Worm (Caenorhabditis elegans) whole organism, L1 larva: Measurements from ENCODE around the gene srbc-50.

Source experiments
- C04F5.9 ChIP-seq: sonication (generic microtip); optimal IDR thresholded peaks from 2 replicates; lab custom pipeline; 2016; ENCODE audit warnings: missing genetic modification characterization, missing compliant biosample characterization
- C34B4.2 ChIP-seq: sonication (generic microtip); optimal IDR thresholded peaks from 2 replicates; lab custom pipeline; 2017; ENCODE audit warnings: mild to moderate bottlenecking, missing genetic modification characterization, missing compliant biosample characterization
- aly-2 ChIP-seq: fragments of 150-350 bp; optimal IDR thresholded peaks from 2 replicates; lab custom pipeline; 2014; ENCODE audit warnings: missing biosample characterization, missing genetic modification characterization
- ceh-8 ChIP-seq: fragments of 200-800 bp; sonication (Bioruptor generic); optimal IDR thresholded peaks from 2 replicates; lab custom pipeline; 2018; ENCODE audit warnings: mild to moderate bottlenecking, missing genetic modification characterization, moderate library complexity, missing compliant biosample characterization
- ceh-82 ChIP-seq, 3 experiments: fragments of 150-350 bp in 1 of 3; sonication (generic microtip) in 2 of 3; optimal IDR thresholded peaks; 2 replicates each; lab custom pipeline; 2014 to 2017; ENCODE audit warnings: missing biosample characterization in 3 of 3, missing genetic modification characterization in 3 of 3
- ceh-90 ChIP-seq: sonication (generic microtip); optimal IDR thresholded peaks from 2 replicates; lab custom pipeline; 2016; ENCODE audit warnings: missing genetic modification characterization, missing compliant biosample characterization
- ces-1 ChIP-seq: fragments of 150-350 bp; optimal IDR thresholded peaks from 2 replicates; lab custom pipeline; 2014; ENCODE audit warnings: missing biosample characterization, missing genetic modification reagents, missing genetic modification characterization
- dpl-1 ChIP-seq, 3 experiments: fragments of 150-350 bp in 2 of 3; sonication (generic microtip) in 1 of 3; optimal IDR thresholded peaks; 2 replicates each; lab custom pipeline; 2014 to 2017; ENCODE audit warnings: missing biosample characterization in 3 of 3, missing genetic modification characterization in 3 of 3, missing genetic modification reagents in 3 of 3
- egl-27 ChIP-seq, 2 experiments: fragments of 150-350 bp in 1 of 2; sonication (generic microtip); optimal IDR thresholded peaks; 3 replicates each; lab custom pipeline; 2017 to 2018; ENCODE audit warnings: missing biosample characterization in 2 of 2, missing genetic modification characterization in 2 of 2, missing genetic modification reagents in 2 of 2
- fkh-10 ChIP-seq: sonication (generic microtip); optimal IDR thresholded peaks from 2 replicates; lab custom pipeline; 2017; ENCODE audit warnings: missing biosample characterization, missing genetic modification reagents, missing genetic modification characterization
- fkh-4 ChIP-seq: sonication (generic microtip); optimal IDR thresholded peaks from 2 replicates; lab custom pipeline; 2016; ENCODE audit warnings: missing compliant biosample characterization, missing genetic modification characterization, borderline replicate concordance
- fos-1 ChIP-seq: fragments of 150-350 bp; optimal IDR thresholded peaks from 2 replicates; lab custom pipeline; 2014; ENCODE audit warnings: missing biosample characterization, missing genetic modification characterization
- grh-1 ChIP-seq: fragments of 200-800 bp; sonication (Bioruptor generic); IDR thresholded peaks from 2 replicates; pipeline ENCODE4 v1.3.6; 2022; ENCODE audit warnings: missing genetic modification reagents, missing genetic modification characterization, missing compliant biosample characterization
- isw-1 ChIP-seq: fragments of 200-800 bp; sonication (Bioruptor generic); IDR thresholded peaks from 2 replicates; pipeline ENCODE4 v1.3.6; 2022; ENCODE audit warnings: missing genetic modification characterization, missing compliant biosample characterization
- jun-1 ChIP-seq: fragments of 150-350 bp; optimal IDR thresholded peaks from 2 replicates; lab custom pipeline; 2014; ENCODE audit warnings: missing biosample characterization, missing genetic modification reagents, missing genetic modification characterization
- lin-35 ChIP-seq, 2 experiments: fragments of 150-350 bp; optimal IDR thresholded peaks; 2 replicates each; lab custom pipeline; 2014; ENCODE audit warnings: missing biosample characterization in 2 of 2, missing genetic modification characterization in 2 of 2, missing genetic modification reagents in 2 of 2
- lir-3 ChIP-seq: sonication (generic microtip); optimal IDR thresholded peaks from 2 replicates; lab custom pipeline; 2016; ENCODE audit warnings: mild to moderate bottlenecking, missing genetic modification characterization, moderate library complexity, missing compliant biosample characterization; ENCODE audit not compliant: poor library complexity
- lsy-2 ChIP-seq, 2 experiments: fragments of 150-350 bp; optimal IDR thresholded peaks; 2 replicates each; lab custom pipeline; 2014; ENCODE audit warnings: missing biosample characterization in 2 of 2, missing genetic modification characterization in 2 of 2
- mef-2 ChIP-seq: fragments of 150-350 bp; optimal IDR thresholded peaks from 2 replicates; lab custom pipeline; 2014; ENCODE audit warnings: missing biosample characterization, missing genetic modification characterization
- mep-1 ChIP-seq: fragments of 150-350 bp; optimal IDR thresholded peaks from 2 replicates; lab custom pipeline; 2014; ENCODE audit warnings: missing biosample characterization, missing genetic modification characterization
- nhr-12 ChIP-seq: sonication (generic microtip); optimal IDR thresholded peaks from 2 replicates; lab custom pipeline; 2017; ENCODE audit warnings: missing biosample characterization, missing genetic modification characterization
- nhr-20 ChIP-seq: sonication (generic microtip); optimal IDR thresholded peaks from 2 replicates; lab custom pipeline; 2016; ENCODE audit warnings: mild to moderate bottlenecking, missing genetic modification characterization, missing compliant biosample characterization
- nhr-47 ChIP-seq: sonication (generic microtip); optimal IDR thresholded peaks from 2 replicates; lab custom pipeline; 2016; ENCODE audit warnings: mild to moderate bottlenecking, missing genetic modification characterization, moderate library complexity, missing compliant biosample characterization
- nhr-77 ChIP-seq: fragments of 150-350 bp; optimal IDR thresholded peaks from 2 replicates; lab custom pipeline; 2014; ENCODE audit warnings: missing biosample characterization, missing genetic modification characterization
- nhr-90 ChIP-seq: sonication (generic microtip); optimal IDR thresholded peaks from 2 replicates; lab custom pipeline; 2016; ENCODE audit warnings: mild to moderate bottlenecking, missing genetic modification characterization, missing compliant biosample characterization; ENCODE audit not compliant: poor library complexity
- pag-3 ChIP-seq: sonication (generic microtip); optimal IDR thresholded peaks from 2 replicates; lab custom pipeline; 2017; ENCODE audit warnings: missing genetic modification characterization, mild to moderate bottlenecking, missing compliant biosample characterization, antibody characterized with exemption, borderline replicate concordance; ENCODE audit not compliant: insufficient read depth
- pax-3 ChIP-seq: fragments of 200-800 bp; sonication (Bioruptor generic); optimal IDR thresholded peaks from 2 replicates; lab custom pipeline; 2018; ENCODE audit warnings: mild to moderate bottlenecking, missing genetic modification characterization, moderate library complexity, missing compliant biosample characterization
- rnt-1 ChIP-seq: sonication (generic microtip); optimal IDR thresholded peaks from 2 replicates; lab custom pipeline; 2016; ENCODE audit warnings: mild to moderate bottlenecking, missing genetic modification characterization, moderate library complexity, missing compliant biosample characterization
- skn-1 ChIP-seq: fragments of 150-350 bp; optimal IDR thresholded peaks from 2 replicates; lab custom pipeline; 2014; ENCODE audit warnings: missing biosample characterization, missing genetic modification characterization
- snpc-4 ChIP-seq: fragments of 150-350 bp; optimal IDR thresholded peaks from 2 replicates; lab custom pipeline; 2014; ENCODE audit warnings: missing biosample characterization, missing genetic modification characterization
- snu-23 ChIP-seq: sonication (generic microtip); optimal IDR thresholded peaks from 2 replicates; lab custom pipeline; 2016; ENCODE audit warnings: missing genetic modification characterization, missing compliant biosample characterization
- sox-4 ChIP-seq: sonication (generic microtip); optimal IDR thresholded peaks from 2 replicates; lab custom pipeline; 2016; ENCODE audit warnings: missing genetic modification characterization, missing compliant biosample characterization
- sptf-1 ChIP-seq: fragments of 150-350 bp; optimal IDR thresholded peaks from 2 replicates; lab custom pipeline; 2014; ENCODE audit warnings: missing biosample characterization, missing genetic modification characterization
- swsn-7 ChIP-seq: sonication (generic microtip); optimal IDR thresholded peaks from 2 replicates; lab custom pipeline; 2016; ENCODE audit warnings: missing genetic modification characterization, missing compliant biosample characterization
- unc-130 ChIP-seq: fragments of 150-350 bp; optimal IDR thresholded peaks from 2 replicates; lab custom pipeline; 2017; ENCODE audit warnings: missing biosample characterization, missing genetic modification characterization, inconsistent platforms
- unc-62 ChIP-seq: fragments of 150-350 bp; optimal IDR thresholded peaks from 2 replicates; lab custom pipeline; 2014; ENCODE audit warnings: missing biosample characterization, missing genetic modification reagents, missing genetic modification characterization
- xbp-1 ChIP-seq: sonication (generic microtip); optimal IDR thresholded peaks from 2 replicates; lab custom pipeline; 2016; ENCODE audit warnings: missing genetic modification characterization, missing compliant biosample characterization
- ztf-11 ChIP-seq, 2 experiments: sonication (generic microtip); optimal IDR thresholded peaks; 2 replicates each; lab custom pipeline; 2016 to 2017; ENCODE audit warnings: missing genetic modification characterization in 2 of 2, missing biosample characterization in 1 of 2, missing compliant biosample characterization in 1 of 2
- ztf-4 ChIP-seq: fragments of 150-350 bp; optimal IDR thresholded peaks from 2 replicates; lab custom pipeline; 2014; ENCODE audit warnings: missing biosample characterization, missing genetic modification characterization

srbc-50 gene

DNA sequence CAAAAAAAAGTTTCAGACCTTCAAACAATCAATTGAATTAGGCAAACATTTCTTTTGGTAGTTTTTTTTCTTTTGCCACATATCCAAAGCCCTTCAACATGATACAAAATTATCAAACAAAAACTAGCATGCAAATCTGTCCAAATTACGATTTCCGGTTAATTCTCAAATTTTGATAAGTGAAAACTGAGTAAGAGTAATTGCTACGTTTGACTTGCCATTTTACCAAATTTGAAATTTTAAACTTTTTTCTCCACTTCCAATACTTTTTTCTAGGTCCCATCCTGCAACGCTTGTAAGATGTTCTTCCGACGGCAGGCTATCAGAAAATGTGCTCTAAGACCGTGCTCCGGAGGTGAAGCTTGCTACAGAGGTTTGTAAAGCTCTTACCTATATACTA lies 28.7 kb downstream of the srbc-50 start, which contains the start of gene nhr-223:
nhr-223 (plus strand) TSS at position 301 of the 400 bp plus-strand sequence.
- TF ChIP-seq unc-62 (GFP tag; lab: Kevin White, UChicago) (no peak), fkh-4 (tag; lab: Kevin White, UChicago) (no peak), nhr-47 (tag; lab: Kevin White, UChicago) (no peak), nhr-20 (tag; lab: Kevin White, UChicago) (no peak), ztf-11 (tag; optimal IDR thresholded peaks at IDR 0.05; lab: Kevin White, UChicago) (no peak)

DNA sequence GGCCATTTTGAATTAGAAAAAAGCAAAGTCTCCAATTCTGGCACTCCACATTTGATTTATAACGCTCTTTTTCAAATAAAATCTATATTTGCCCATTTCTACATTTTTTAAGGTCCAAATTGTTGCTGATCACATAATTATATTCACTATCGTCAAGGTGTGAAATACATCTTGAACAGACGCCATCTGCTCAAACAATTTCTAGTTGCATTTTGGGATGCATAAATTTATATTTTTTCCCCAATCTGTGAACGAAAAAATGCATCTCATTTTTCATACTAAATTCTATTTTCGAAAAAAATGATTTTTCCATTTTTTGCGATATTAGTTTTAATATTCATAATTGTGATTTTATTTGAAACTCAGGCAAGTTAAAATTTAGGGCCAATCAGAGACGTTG lies 31.5 kb downstream of the srbc-50 start, which contains the start of gene T26E4.7:
T26E4.7 (plus strand) TSS at position 301 of the 400 bp plus-strand sequence.
- TF ChIP-seq unc-130 (tag; lab: Kevin White, UChicago): no peak
- no peak for TF ChIP-seq xbp-1 (tag; lab: Kevin White, UChicago)
- TF ChIP-seq ceh-82 (tag; optimal IDR thresholded peaks at IDR 0.05; lab: Kevin White, UChicago): no peak
- no peak for TF ChIP-seq aly-2 (tag; lab: Kevin White, UChicago)
- no peak for TF ChIP-seq jun-1 (tag; lab: Kevin White, UChicago)
- TF ChIP-seq sptf-1: no peak
- TF ChIP-seq mep-1: no peak
- TF ChIP-seq ces-1 (GFP tag; lab: Kevin White, UChicago): no peak
- TF ChIP-seq swsn-7 (tag; lab: Kevin White, UChicago): no peak
- TF ChIP-seq snpc-4 (tag; lab: Kevin White, UChicago): no peak
- no peak for TF ChIP-seq mef-2 (tag; lab: Kevin White, UChicago)
- TF ChIP-seq fos-1 (tag; lab: Kevin White, UChicago): no peak
- no peak for TF ChIP-seq egl-27 (tag; optimal IDR thresholded peaks at IDR 0.05; lab: Kevin White, UChicago)
- no peak for TF ChIP-seq lsy-2 (tag; optimal IDR thresholded peaks at IDR 0.05; lab: Kevin White, UChicago)
- no peak for TF ChIP-seq dpl-1 (GFP tag; optimal IDR thresholded peaks at IDR 0.05; lab: Kevin White, UChicago)
- TF ChIP-seq nhr-90 (tag; lab: Kevin White, UChicago): no peak
- TF ChIP-seq rnt-1 (tag; lab: Kevin White, UChicago): no peak
- TF ChIP-seq lir-3 (tag; lab: Kevin White, UChicago): no peak

DNA sequence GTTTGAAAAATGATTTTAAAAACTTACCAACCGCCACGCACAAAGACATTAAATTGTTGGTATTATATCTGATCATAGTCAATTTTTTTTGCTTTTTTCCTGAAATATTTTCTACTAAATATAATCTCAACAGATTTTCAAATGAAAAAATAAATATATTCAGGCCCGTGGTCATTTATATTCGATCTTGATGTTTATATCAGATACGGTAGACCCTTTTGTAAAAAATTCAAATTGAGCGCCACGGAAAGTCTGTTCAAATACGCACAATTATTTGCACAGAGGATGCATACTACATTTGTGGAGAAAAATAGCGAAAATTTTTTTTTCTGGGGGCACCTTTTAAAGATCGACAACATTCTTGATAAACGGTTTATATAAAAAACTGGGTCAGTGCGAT lies 32.4 kb downstream of the srbc-50 start, which contains the start of gene T26E4.4:
T26E4.4 (minus strand) TSS at position 101 of the 400 bp plus-strand sequence.
- TF ChIP-seq ztf-11 (tag; optimal IDR thresholded peaks at IDR 0.05; lab: Kevin White, UChicago): no peak
- no peak for TF ChIP-seq skn-1 (tag; lab: Kevin White, UChicago)
- no peak for TF ChIP-seq nhr-77 (tag; lab: Kevin White, UChicago)
- TF ChIP-seq sptf-1: no peak
- TF ChIP-seq sox-4: no peak
- no peak for TF ChIP-seq C04F5.9 (tag; lab: Kevin White, UChicago)
- TF ChIP-seq aly-2 (tag; lab: Kevin White, UChicago): no peak
- no peak for TF ChIP-seq pax-3 (tag; lab: Kevin White, UChicago)
- TF ChIP-seq ztf-4 (tag; lab: Kevin White, UChicago): no peak

DNA sequence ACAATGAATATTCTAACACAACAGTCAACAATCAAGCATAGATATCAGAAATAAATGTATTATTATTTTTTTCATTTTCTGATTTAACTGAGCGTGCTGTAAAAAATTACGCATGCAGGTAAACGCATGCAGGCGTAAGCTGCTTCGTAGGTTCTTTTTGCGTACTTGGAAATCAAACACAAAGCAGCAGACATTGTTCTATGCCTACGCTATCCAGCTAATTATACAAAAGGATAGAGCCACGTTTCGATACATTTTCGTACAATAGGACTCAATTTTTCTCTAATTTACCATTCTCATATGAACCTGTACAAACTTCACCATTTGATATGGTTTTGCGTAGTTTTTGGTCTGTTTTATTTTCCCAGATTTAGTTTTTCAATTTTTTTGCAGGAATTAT lies 42.3 kb downstream of the srbc-50 start, which contains the start of gene T26E4.3:
T26E4.3 (plus strand) TSS at position 301 of the 400 bp plus-strand sequence.
- TF ChIP-seq grh-1 (GFP tag; lab: Robert Waterston, UW) (no peak), lin-35 (GFP tag; optimal IDR thresholded peaks at IDR 0.05; lab: Kevin White, UChicago) (no peak), isw-1 (GFP tag; lab: Robert Waterston, UW) (no peak), fkh-10 (no peak), nhr-90 (tag; lab: Kevin White, UChicago) (no peak), ceh-90 (tag; lab: Kevin White, UChicago) (no peak), ceh-82 (tag; optimal IDR thresholded peaks at IDR 0.05; lab: Kevin White, UChicago) (no peak), nhr-12 (no peak), snu-23 (GFP tag; lab: Kevin White, UChicago) (no peak), C34B4.2 (tag; lab: Kevin White, UChicago) (no peak), ceh-8 (GFP tag; lab: Kevin White, UChicago) (no peak), fos-1 (tag; lab: Kevin White, UChicago) (no peak), swsn-7 (tag; lab: Kevin White, UChicago) (no peak), pag-3 (no peak), mep-1 (no peak)
- TF ChIP-seq, all 84 proteins: peak for 0
